Worm (Caenorhabditis elegans): ENCODE results near the gene ncx-7.

ncx-7 gene

DNA sequence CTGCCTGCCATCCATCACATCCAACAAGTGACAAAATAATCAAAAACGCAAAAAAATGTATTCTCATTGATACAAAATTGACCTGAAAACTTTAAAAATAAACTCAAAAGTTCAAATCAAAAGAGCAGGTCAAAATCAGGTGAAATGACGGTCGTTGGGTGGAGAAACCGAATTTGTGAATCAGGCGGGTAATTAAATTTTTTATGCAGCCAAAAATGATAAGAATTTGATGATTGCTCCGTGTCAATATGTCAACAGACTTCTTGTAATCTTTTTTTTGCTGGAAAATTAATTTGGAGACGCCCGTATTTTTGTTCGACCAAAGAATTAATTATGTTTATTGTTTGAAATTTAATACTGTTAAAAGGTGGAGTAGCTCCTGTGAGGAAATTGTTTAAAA, 6.2 kb downstream of the ncx-7 start, which contains the start of gene ncx-6:
Gene ncx-6 (minus strand): TSS at position 88 of the 400 bp plus-strand sequence.
- no peak for TF ChIP-seq elt-3 (tag; optimal IDR thresholded peaks at IDR 0.05)
- TF ChIP-seq sem-2 (GFP tag; optimal IDR thresholded peaks at IDR 0.05): no peak

DNA sequence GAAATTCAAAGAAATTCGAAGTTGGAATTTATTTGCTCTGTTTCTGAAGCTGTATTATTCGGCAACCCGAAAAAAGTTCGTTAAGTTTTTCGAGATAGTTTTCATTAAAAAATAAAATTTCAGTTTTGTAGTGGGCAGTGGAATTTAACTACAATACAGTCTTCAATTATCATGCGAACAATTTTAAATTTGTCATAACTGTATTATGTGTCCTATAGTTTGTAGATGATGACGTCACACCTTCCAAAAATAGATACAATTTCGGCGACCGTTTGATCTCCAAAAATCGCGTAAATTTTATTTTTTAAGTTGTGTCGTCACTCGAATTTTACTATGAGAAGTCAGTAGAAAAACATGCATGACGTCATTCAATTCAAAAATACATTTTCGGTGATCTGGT, 6.9 kb downstream of the ncx-7 start:
- TF ChIP-seq zip-8 (tag; optimal IDR thresholded peaks at IDR 0.05) (peak; percentile 81), unc-39 (tag; optimal IDR thresholded peaks at IDR 0.05) (no peak)

DNA sequence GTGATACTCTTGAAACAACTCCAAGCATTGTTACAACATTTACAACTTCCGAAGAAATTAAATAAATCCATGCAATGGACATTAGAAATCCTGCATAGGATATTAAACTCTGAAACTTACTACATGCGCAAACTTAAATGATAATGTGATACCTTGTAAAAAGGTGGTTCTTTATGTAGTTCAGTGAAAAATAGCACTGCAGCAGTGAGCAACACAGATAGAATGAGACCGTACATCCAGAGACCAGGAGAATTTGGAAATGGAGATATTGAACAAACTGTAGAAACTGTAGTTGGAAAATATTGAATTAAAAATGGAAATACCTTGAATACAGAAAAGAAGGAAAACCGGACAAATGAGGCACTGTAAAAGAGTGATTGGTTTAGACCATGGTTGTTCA, 8.9 kb downstream of the ncx-7 start:
- TF ChIP-seq hlh-1 (tag; optimal IDR thresholded peaks at IDR 0.05) (no peak), mab-5 (tag; optimal IDR thresholded peaks at IDR 0.05) (no peak), ceh-43 (GFP tag; optimal IDR thresholded peaks at IDR 0.05) (no peak), elt-1 (tag; optimal IDR thresholded peaks at IDR 0.05; ENCODE audit: borderline replicate concordance, insufficient read depth) (no peak), ceh-83 (GFP tag; optimal IDR thresholded peaks at IDR 0.05) (no peak), mep-1 (tag; optimal IDR thresholded peaks at IDR 0.05) (no peak), ces-1 (GFP tag; optimal IDR thresholded peaks at IDR 0.05) (no peak), elt-3 (tag; optimal IDR thresholded peaks at IDR 0.05) (no peak), zip-8 (tag; optimal IDR thresholded peaks at IDR 0.05) (no peak), bed-3 (GFP tag; optimal IDR thresholded peaks at IDR 0.05) (no peak), M03D4.4 (tag; optimal IDR thresholded peaks at IDR 0.05) (no peak), nhr-12 (tag; optimal IDR thresholded peaks at IDR 0.05) (no peak), flh-1 (GFP tag; optimal IDR thresholded peaks at IDR 0.05) (no peak), nhr-28 (tag; optimal IDR thresholded peaks at IDR 0.05) (no peak), unc-39 (tag; optimal IDR thresholded peaks at IDR 0.05) (no peak), ceh-39 (tag; optimal IDR thresholded peaks at IDR 0.05) (no peak), sem-2 (GFP tag; optimal IDR thresholded peaks at IDR 0.05) (no peak), ztf-11 (tag; optimal IDR thresholded peaks at IDR 0.05) (no peak)

- TF ChIP-seq nhr-237 (tag; optimal IDR thresholded peaks at IDR 0.05): no peak
- TF ChIP-seq unc-120 (tag; optimal IDR thresholded peaks at IDR 0.05; ENCODE audit: poor library complexity, severe bottlenecking): peak; percentile 32
- no peak for TF ChIP-seq lin-13 (tag; optimal IDR thresholded peaks at IDR 0.05)
- peak; percentile 61 for TF ChIP-seq nhr-2 (tag; optimal IDR thresholded peaks at IDR 0.05)
- TF ChIP-seq ham-2 (GFP tag; optimal IDR thresholded peaks at IDR 0.05): peak; percentile 56
- TF ChIP-seq bed-3 (GFP tag; optimal IDR thresholded peaks at IDR 0.05): no peak
- TF ChIP-seq sptf-1 (tag; optimal IDR thresholded peaks at IDR 0.05): no peak
- no peak for TF ChIP-seq unc-39 (tag; optimal IDR thresholded peaks at IDR 0.05)
- TF ChIP-seq zip-8 (tag; optimal IDR thresholded peaks at IDR 0.05): peak; percentile 40
- no peak for TF ChIP-seq elt-3 (tag; optimal IDR thresholded peaks at IDR 0.05)
- TF ChIP-seq flh-1 (GFP tag; optimal IDR thresholded peaks at IDR 0.05): no peak
Observed at ce11 chrIII:9705157-9705905, 14.8 kb downstream of the ncx-7 start.

DNA sequence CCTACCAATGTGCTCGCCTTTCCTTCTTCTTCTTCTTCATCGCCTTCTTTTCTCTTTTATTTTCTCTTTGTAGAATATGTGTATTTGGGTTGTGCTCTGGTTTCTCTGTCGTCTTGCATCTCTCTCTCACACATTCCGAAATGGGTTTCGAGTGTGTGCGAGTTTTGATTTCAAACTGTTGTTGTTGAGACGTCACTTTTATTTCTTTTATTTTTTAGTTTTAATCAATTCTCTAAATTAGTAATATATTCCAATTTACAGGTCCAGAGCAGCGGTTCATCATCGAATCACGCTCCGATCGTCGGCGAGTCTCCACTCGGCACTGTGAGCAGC, 15.5 kb downstream of the ncx-7 start:
- no peak for TF ChIP-seq sptf-1 (tag; optimal IDR thresholded peaks at IDR 0.05)
- no peak for TF ChIP-seq hlh-1 (tag; optimal IDR thresholded peaks at IDR 0.05)

ce11 chrIII:9703747-9704605, 16.1 kb downstream of the ncx-7 start:
- TF ChIP-seq ham-2 (GFP tag; optimal IDR thresholded peaks at IDR 0.05): peak; percentile 10
- no peak for TF ChIP-seq mab-5 (tag; optimal IDR thresholded peaks at IDR 0.05)
- TF ChIP-seq mls-2 (tag; optimal IDR thresholded peaks at IDR 0.05): no peak
- TF ChIP-seq snpc-4 (tag; optimal IDR thresholded peaks at IDR 0.05): no peak
- TF ChIP-seq unc-120 (tag; optimal IDR thresholded peaks at IDR 0.05; ENCODE audit: poor library complexity, severe bottlenecking): peak; percentile 54
- peak; percentile 26 for TF ChIP-seq M03D4.4 (tag; optimal IDR thresholded peaks at IDR 0.05)
- TF ChIP-seq pha-4 (tag; optimal IDR thresholded peaks at IDR 0.05): no peak
- TF ChIP-seq lsy-2 (tag; optimal IDR thresholded peaks at IDR 0.05): no peak
- TF ChIP-seq cnd-1 (tag; optimal IDR thresholded peaks at IDR 0.05): no peak
- TF ChIP-seq mep-1 (tag; optimal IDR thresholded peaks at IDR 0.05): no peak
- TF ChIP-seq nhr-237 (tag; optimal IDR thresholded peaks at IDR 0.05): no peak
- TF ChIP-seq unc-39 (tag; optimal IDR thresholded peaks at IDR 0.05): no peak
- no peak for TF ChIP-seq elt-3 (tag; optimal IDR thresholded peaks at IDR 0.05)
- TF ChIP-seq lin-32 (GFP tag; optimal IDR thresholded peaks at IDR 0.05): no peak
- peak; percentile 81 for TF ChIP-seq zip-8 (tag; optimal IDR thresholded peaks at IDR 0.05)
- no peak for TF ChIP-seq elt-1 (tag; optimal IDR thresholded peaks at IDR 0.05; ENCODE audit: borderline replicate concordance, insufficient read depth)
- TF ChIP-seq ztf-11 (tag; optimal IDR thresholded peaks at IDR 0.05): no peak
- TF ChIP-seq nhr-28 (tag; optimal IDR thresholded peaks at IDR 0.05): no peak
- TF ChIP-seq nhr-76 (tag; optimal IDR thresholded peaks at IDR 0.05): no peak
- TF ChIP-seq nhr-12 (tag; optimal IDR thresholded peaks at IDR 0.05): no peak
- no peak for TF ChIP-seq nhr-2 (tag; optimal IDR thresholded peaks at IDR 0.05)
- TF ChIP-seq ces-1 (GFP tag; optimal IDR thresholded peaks at IDR 0.05): peak; percentile 80
- no peak for TF ChIP-seq unc-62 (GFP tag; optimal IDR thresholded peaks at IDR 0.05)
- peak; percentile 54 for TF ChIP-seq hlh-1 (tag; optimal IDR thresholded peaks at IDR 0.05)
- TF ChIP-seq flh-1 (GFP tag; optimal IDR thresholded peaks at IDR 0.05): no peak
- TF ChIP-seq ceh-39 (tag; optimal IDR thresholded peaks at IDR 0.05): no peak
- no peak for TF ChIP-seq ceh-83 (GFP tag; optimal IDR thresholded peaks at IDR 0.05)
- TF ChIP-seq sptf-1 (tag; optimal IDR thresholded peaks at IDR 0.05): peak; percentile 31
- TF ChIP-seq blmp-1 (tag; optimal IDR thresholded peaks at IDR 0.05): no peak
- TF ChIP-seq lin-13 (tag; optimal IDR thresholded peaks at IDR 0.05): peak; percentile 36
- TF ChIP-seq drap-1 (GFP tag; optimal IDR thresholded peaks at IDR 0.05): peak; percentile 9

Data from whole organism, mixed stage, embryonic.